Worm (Caenorhabditis elegans) whole organism, L4 larva: ENCODE data around the gene spig-4.

ENCODE experiments used
- F49E8.2 ChIP-seq: sonication (generic microtip); optimal IDR thresholded peaks from 2 replicates; lab custom pipeline; 2016; ENCODE audit warnings: missing compliant biosample characterization, mild to moderate bottlenecking, missing genetic modification characterization, borderline replicate concordance
- R02D3.7 ChIP-seq: fragments of 150-350 bp; sonication (generic microtip); optimal IDR thresholded peaks from 3 replicates; lab custom pipeline; 2014; ENCODE audit warnings: missing biosample characterization, missing genetic modification characterization
- T20F7.1 ChIP-seq: fragments of 200-800 bp; sonication (Bioruptor generic); optimal IDR thresholded peaks from 2 replicates; lab custom pipeline; 2018; ENCODE audit warnings: mild to moderate bottlenecking, missing genetic modification characterization, missing compliant biosample characterization
- T26A8.4 ChIP-seq: fragments of 200-800 bp; sonication (Bioruptor generic); IDR thresholded peaks from 2 replicates; pipeline ENCODE4 v1.3.6; 2022; ENCODE audit warnings: missing genetic modification characterization, missing compliant biosample characterization
- Y105C5A.15 ChIP-seq: fragments of 200-800 bp; sonication (Bioruptor generic); IDR thresholded peaks from 2 replicates; pipeline ENCODE4 v1.3.6; 2022; ENCODE audit warnings: missing genetic modification characterization, missing compliant biosample characterization
- Y75B8A.6 ChIP-seq: fragments of 200-800 bp; sonication (Bioruptor generic); IDR thresholded peaks from 2 replicates; pipeline ENCODE4 v1.3.6; 2022; ENCODE audit warnings: missing genetic modification reagents, missing genetic modification characterization, missing compliant biosample characterization
- ZK337.2 ChIP-seq: fragments of 200-800 bp; sonication (Bioruptor generic); IDR thresholded peaks from 2 replicates; pipeline ENCODE4 v1.3.6; 2022; ENCODE audit warnings: missing genetic modification reagents, missing genetic modification characterization, missing compliant biosample characterization
- ZK546.5 ChIP-seq, 2 experiments: sonication (generic microtip); optimal IDR thresholded peaks; 2 replicates each; lab custom pipeline; 2017; ENCODE audit warnings: missing biosample characterization in 2 of 2, missing genetic modification characterization in 2 of 2
- aha-1 ChIP-seq: fragments of 150-350 bp; peaks from one replicate; lab custom pipeline; 2014; ENCODE audit warnings: missing biosample characterization, missing genetic modification characterization
- ceh-62 ChIP-seq: sonication (generic microtip); optimal IDR thresholded peaks from 2 replicates; lab custom pipeline; 2017; ENCODE audit warnings: missing biosample characterization, missing genetic modification characterization
- ceh-82 ChIP-seq: sonication (generic microtip); optimal IDR thresholded peaks from 2 replicates; lab custom pipeline; 2017; ENCODE audit warnings: missing biosample characterization, missing genetic modification characterization
- ctbp-1 ChIP-seq: fragments of 200-800 bp; sonication (Bioruptor generic); IDR thresholded peaks from 2 replicates; pipeline ENCODE4 v1.3.6; 2022; ENCODE audit warnings: missing genetic modification reagents, missing genetic modification characterization, missing compliant biosample characterization
- daf-16 ChIP-seq, 3 experiments: sonication (generic microtip); optimal IDR thresholded peaks; 2 replicates each; lab custom pipeline; 2016 to 2017; ENCODE audit warnings: missing genetic modification characterization in 3 of 3, missing genetic modification reagents in 3 of 3, mild to moderate bottlenecking in 2 of 3, missing compliant biosample characterization in 2 of 3, missing biosample characterization in 1 of 3, moderate library complexity in 1 of 3
- daf-19 ChIP-seq: fragments of 200-800 bp; sonication (Bioruptor generic); conservative IDR thresholded peaks from 2 replicates; pipeline ENCODE4 v1.3.6; 2022; ENCODE audit warnings: missing genetic modification characterization, missing compliant biosample characterization
- dmd-9 ChIP-seq: fragments of 200-800 bp; sonication (Bioruptor generic); IDR thresholded peaks from 2 replicates; pipeline ENCODE4 v1.3.6; 2022; ENCODE audit warnings: missing genetic modification reagents, missing genetic modification characterization, missing compliant biosample characterization
- duxl-1 ChIP-seq: sonication (generic microtip); optimal IDR thresholded peaks from 2 replicates; lab custom pipeline; 2016; ENCODE audit warnings: mild to moderate bottlenecking, missing genetic modification characterization, moderate library complexity, missing compliant biosample characterization; ENCODE audit not compliant: poor library complexity
- fkh-10 ChIP-seq: fragments of 150-350 bp; optimal IDR thresholded peaks from 2 replicates; lab custom pipeline; 2014; ENCODE audit warnings: missing biosample characterization, missing genetic modification reagents, missing genetic modification characterization
- fos-1 ChIP-seq: fragments of 150-350 bp; optimal IDR thresholded peaks from 2 replicates; lab custom pipeline; 2014; ENCODE audit warnings: missing biosample characterization, missing genetic modification characterization
- hlh-30 ChIP-seq: sonication (generic microtip); optimal IDR thresholded peaks from 2 replicates; lab custom pipeline; 2017; ENCODE audit warnings: antibody characterized with exemption, mild to moderate bottlenecking, missing genetic modification characterization, missing compliant biosample characterization; ENCODE audit not compliant: insufficient read depth
- hmg-1.1 ChIP-seq: fragments of 200-800 bp; sonication (Bioruptor generic); IDR thresholded peaks from 2 replicates; pipeline ENCODE4 v1.3.6; 2022; ENCODE audit warnings: missing genetic modification reagents, missing genetic modification characterization, missing compliant biosample characterization
- lin-1 ChIP-seq: fragments of 200-800 bp; sonication (Bioruptor generic); IDR thresholded peaks from 2 replicates; pipeline ENCODE4 v1.3.6; 2022; ENCODE audit warnings: missing genetic modification reagents, missing genetic modification characterization, missing compliant biosample characterization
- lin-15B ChIP-seq: fragments of 150-350 bp; sonication (generic microtip); optimal IDR thresholded peaks from 3 replicates; lab custom pipeline; 2014; ENCODE audit warnings: missing biosample characterization, missing genetic modification characterization
- lin-38 ChIP-seq: fragments of 200-800 bp; sonication (Bioruptor generic); IDR thresholded peaks from 2 replicates; pipeline ENCODE4 v1.3.6; 2022; ENCODE audit warnings: missing genetic modification reagents, missing genetic modification characterization, missing compliant biosample characterization
- lsy-2 ChIP-seq, 2 experiments: fragments of 150-350 bp in 1 of 2; sonication (generic microtip) in 1 of 2; optimal IDR thresholded peaks; 2 replicates each; lab custom pipeline; 2014 to 2017; ENCODE audit warnings: missing biosample characterization in 2 of 2, missing genetic modification characterization in 2 of 2
- madf-5 ChIP-seq, 2 experiments: fragments of 200-800 bp; sonication (Bioruptor generic); IDR thresholded peaks; 2 replicates each; pipeline ENCODE4 v1.3.6; 2022; ENCODE audit warnings: missing compliant biosample characterization in 2 of 2, missing genetic modification characterization in 2 of 2
- mdl-1 ChIP-seq, 2 experiments: fragments of 150-350 bp in 1 of 2; sonication (generic microtip) in 1 of 2; optimal IDR thresholded peaks; 2 replicates each; lab custom pipeline; 2014 to 2017; ENCODE audit warnings: missing biosample characterization in 2 of 2, missing genetic modification characterization in 2 of 2
- mep-1 ChIP-seq: fragments of 150-350 bp; sonication (generic microtip); optimal IDR thresholded peaks from 3 replicates; lab custom pipeline; 2014; ENCODE audit warnings: missing biosample characterization, missing genetic modification characterization
- mes-2 ChIP-seq: sonication (generic microtip); optimal IDR thresholded peaks from 2 replicates; lab custom pipeline; 2016; ENCODE audit warnings: missing genotype, mild to moderate bottlenecking, missing genetic modification characterization, missing compliant biosample characterization; ENCODE audit not compliant: poor library complexity, severe bottlenecking
- mxl-2 ChIP-seq: fragments of 200-800 bp; sonication (Bioruptor generic); conservative IDR thresholded peaks from 2 replicates; pipeline ENCODE4 v1.3.6; 2022; ENCODE audit warnings: missing genetic modification reagents, missing genetic modification characterization, missing compliant biosample characterization
- nhr-10 ChIP-seq: fragments of 150-350 bp; optimal IDR thresholded peaks from 2 replicates; lab custom pipeline; 2014; ENCODE audit warnings: missing biosample characterization, missing genetic modification characterization
- nhr-111 ChIP-seq: fragments of 200-800 bp; sonication (Bioruptor generic); optimal IDR thresholded peaks from 2 replicates; lab custom pipeline; 2018; ENCODE audit warnings: mild to moderate bottlenecking, missing genetic modification characterization, missing compliant biosample characterization
- nhr-237 ChIP-seq: sonication (generic microtip); optimal IDR thresholded peaks from 2 replicates; lab custom pipeline; 2017; ENCODE audit warnings: missing biosample characterization, missing genetic modification characterization
- nhr-25 ChIP-seq: sonication (generic microtip); optimal IDR thresholded peaks from 2 replicates; lab custom pipeline; 2017; ENCODE audit warnings: missing genetic modification characterization, mild to moderate bottlenecking, missing compliant biosample characterization, antibody characterized with exemption, moderate library complexity, borderline replicate concordance; ENCODE audit not compliant: insufficient read depth
- nhr-28 ChIP-seq: fragments of 150-350 bp; optimal IDR thresholded peaks from 2 replicates; lab custom pipeline; 2014; ENCODE audit warnings: missing biosample characterization, missing genetic modification characterization
- nhr-41 ChIP-seq: fragments of 200-800 bp; sonication (Bioruptor generic); IDR thresholded peaks from 2 replicates; pipeline ENCODE4 v1.3.6; 2022; ENCODE audit warnings: missing genetic modification reagents, missing genetic modification characterization, missing compliant biosample characterization
- nhr-6 ChIP-seq: fragments of 150-350 bp; optimal IDR thresholded peaks from 2 replicates; lab custom pipeline; 2014; ENCODE audit warnings: missing biosample characterization, missing genetic modification characterization
- nhr-76 ChIP-seq: fragments of 150-350 bp; optimal IDR thresholded peaks from 2 replicates; lab custom pipeline; 2014; ENCODE audit warnings: missing biosample characterization, missing genetic modification characterization
- pha-4 ChIP-seq, 2 experiments: fragments of 150-350 bp in 1 of 2; fragments of 200-800 bp in 1 of 2; sonication (Bioruptor generic) in 1 of 2; IDR thresholded peaks in 1 of 2; optimal IDR thresholded peaks in 1 of 2; 2 replicates each; pipeline versions ENCODE4 v1.3.6 to Lab custom; 2014 to 2022; ENCODE audit warnings: missing genetic modification characterization in 2 of 2, missing genetic modification reagents in 2 of 2, missing biosample characterization in 1 of 2, missing compliant biosample characterization in 1 of 2
- rbr-2 ChIP-seq: sonication (generic microtip); optimal IDR thresholded peaks from 2 replicates; lab custom pipeline; 2016; ENCODE audit warnings: missing genotype, missing genetic modification characterization, missing compliant biosample characterization
- saeg-2 ChIP-seq: fragments of 200-800 bp; sonication (Bioruptor generic); IDR thresholded peaks from 2 replicates; pipeline ENCODE4 v1.3.6; 2022; ENCODE audit warnings: missing genetic modification reagents, missing genetic modification characterization, missing compliant biosample characterization
- skn-1 ChIP-seq: fragments of 150-350 bp; optimal IDR thresholded peaks from 2 replicates; lab custom pipeline; 2014; ENCODE audit warnings: missing biosample characterization, missing genetic modification characterization
- snpc-1.2 ChIP-seq: fragments of 200-800 bp; sonication (Bioruptor generic); IDR thresholded peaks from 2 replicates; pipeline ENCODE4 v1.3.6; 2022; ENCODE audit warnings: missing genetic modification reagents, missing genetic modification characterization, missing compliant biosample characterization
- snpc-4 ChIP-seq: fragments of 150-350 bp; optimal IDR thresholded peaks from 2 replicates; lab custom pipeline; 2014; ENCODE audit warnings: missing biosample characterization, missing genetic modification characterization
- tra-1 ChIP-seq: fragments of 200-800 bp; sonication (Bioruptor generic); IDR thresholded peaks from 2 replicates; pipeline ENCODE4 v1.3.6; 2022; ENCODE audit warnings: missing genetic modification reagents, missing genetic modification characterization, missing compliant biosample characterization
- unc-39 ChIP-seq: sonication (generic microtip); optimal IDR thresholded peaks from 2 replicates; lab custom pipeline; 2017; ENCODE audit warnings: missing biosample characterization, missing genetic modification characterization
- zip-11 ChIP-seq: fragments of 200-800 bp; sonication (Bioruptor generic); IDR thresholded peaks from 2 replicates; pipeline ENCODE4 v1.3.6; 2022; ENCODE audit warnings: missing genetic modification characterization, missing compliant biosample characterization
- zip-2 ChIP-seq: fragments of 150-350 bp; optimal IDR thresholded peaks from 2 replicates; lab custom pipeline; 2014; ENCODE audit warnings: missing biosample characterization, missing genetic modification characterization
- ztf-11 ChIP-seq: fragments of 150-350 bp; optimal IDR thresholded peaks from 2 replicates; lab custom pipeline; 2014; ENCODE audit warnings: missing biosample characterization, missing genetic modification characterization
- ztf-7 ChIP-seq: fragments of 150-350 bp; optimal IDR thresholded peaks from 2 replicates; lab custom pipeline; 2014; ENCODE audit warnings: missing biosample characterization, missing genetic modification characterization

The spig-4 gene

DNA sequence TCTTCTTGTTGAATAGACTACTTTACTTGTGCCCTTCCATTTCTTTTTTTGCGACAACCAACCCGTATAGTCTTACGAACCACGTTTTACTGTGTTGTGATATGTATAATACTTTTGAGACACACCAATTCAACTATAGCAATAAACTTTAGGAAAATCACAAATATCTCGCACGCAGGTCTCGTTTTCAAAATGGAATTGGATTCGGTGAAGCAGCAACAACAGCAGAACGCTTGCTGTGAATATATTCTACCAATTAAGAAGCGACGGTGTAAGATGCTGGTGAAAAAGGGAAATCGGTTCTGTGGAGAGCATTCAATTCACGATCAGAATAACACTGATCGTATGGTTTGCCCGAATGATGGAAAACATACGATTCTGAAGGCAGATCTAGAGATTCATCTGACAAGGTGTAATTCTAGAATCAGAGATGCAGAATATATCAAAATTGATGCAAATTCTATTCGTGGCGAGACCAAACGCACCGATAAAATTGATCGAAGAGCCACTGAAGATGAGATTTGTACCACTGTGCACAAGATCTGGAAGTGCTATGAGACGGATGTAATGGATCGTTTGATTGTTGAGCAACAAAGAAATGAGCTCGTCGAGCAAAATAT is 47.7 kb upstream of the spig-4 start, which contains the start of gene Y49A3A.3 (continued):
- TF ChIP-seq nhr-41 (GFP tag; lab: Robert Waterston, UW) (no peak), nhr-28 (tag; lab: Kevin White, UChicago) (no peak), T20F7.1 (GFP tag; lab: Kevin White, UChicago) (peak; percentile 60), Y75B8A.6 (GFP tag; lab: Robert Waterston, UW) (no peak), ceh-82 (tag; lab: Kevin White, UChicago) (no peak), unc-39 (tag; lab: Kevin White, UChicago) (no peak), snpc-4 (tag; lab: Kevin White, UChicago) (no peak), fos-1 (no peak), zip-2 (tag; lab: Kevin White, UChicago) (no peak), mdl-1 (tag; optimal IDR thresholded peaks at IDR 0.05; lab: Kevin White, UChicago) (no peak), nhr-111 (GFP tag; lab: Kevin White, UChicago) (peak; percentile 28), lin-38 (GFP tag; lab: Robert Waterston, UW) (peak; percentile 66), nhr-76 (no peak), ceh-62 (tag; lab: Kevin White, UChicago) (no peak), hmg-1.1 (GFP tag; lab: Robert Waterston, UW) (peak; percentile 37; the same call in 1 of the 2 replicates), nhr-6 (peak; percentile 56), tra-1 (no peak), lin-1 (GFP tag; lab: Robert Waterston, UW) (peak; percentile 42; the same call in 1 of the 2 replicates), lsy-2 (tag; optimal IDR thresholded peaks at IDR 0.05; lab: Kevin White, UChicago) (peak in 1 of 2 experiments; percentile 65), dmd-9 (GFP tag; lab: Robert Waterston, UW) (no peak), rbr-2 (tag; lab: Kevin White, UChicago) (no peak), ZK546.5 (tag; optimal IDR thresholded peaks at IDR 0.05; lab: Kevin White, UChicago) (peak in 1 of 2 experiments; percentile 2), Y105C5A.15 (GFP tag; lab: Robert Waterston, UW) (peak; percentile 49; the same call in 1 of the 2 replicates), ztf-11 (tag; lab: Kevin White, UChicago) (no peak), fkh-10 (GFP tag; lab: Kevin White, UChicago) (no peak), saeg-2 (GFP tag; lab: Robert Waterston, UW) (0 out of 2 replicates have a peak, but pooled peaks have one; percentile 48), mes-2 (tag; lab: Kevin White, UChicago) (peak; percentile 31), mep-1 (tag; lab: Kevin White, UChicago) (peak; percentile 70), nhr-25 (tag; lab: Kevin White, UChicago) (peak; percentile 59), daf-19 (GFP tag; lab: Robert Waterston, UW) (no peak), hlh-30 (tag; lab: Kevin White, UChicago) (no peak), snpc-1.2 (GFP tag; lab: Robert Waterston, UW) (peak; percentile 68; the same call in 1 of the 2 replicates), ctbp-1 (peak; percentile 40; the same call in 1 of the 2 replicates), skn-1 (tag; lab: Kevin White, UChicago) (no peak), duxl-1 (tag; lab: Kevin White, UChicago) (peak; percentile 37), F49E8.2 (tag; lab: Kevin White, UChicago) (no peak), daf-16 (GFP tag; optimal IDR thresholded peaks at IDR 0.05; lab: Kevin White, UChicago) (peak in 1 of 2 experiments; percentile 28), daf-16 (tag; optimal IDR thresholded peaks at IDR 0.05; lab: Kevin White, UChicago) (peak; percentile 61), R02D3.7 (tag; lab: Kevin White, UChicago) (no peak), nhr-237 (tag; lab: Kevin White, UChicago) (peak; percentile 58), ZK337.2 (no peak), pha-4 (GFP tag; IDR thresholded peaks at IDR 0.05; lab: Robert Waterston, UW) (peak; percentile 67), pha-4 (tag; optimal IDR thresholded peaks at IDR 0.05; lab: Kevin White, UChicago) (no peak), ztf-7 (no peak), mxl-2 (GFP tag; lab: Robert Waterston, UW) (0 out of 2 replicates have a peak, but pooled peaks have one; percentile 7), aha-1 (tag; lab: Kevin White, UChicago) (peak; percentile 94), lin-15B (no peak), T26A8.4 (GFP tag; lab: Robert Waterston, UW) (peak; percentile 86), nhr-10 (no peak), zip-11 (GFP tag; lab: Robert Waterston, UW) (0 out of 2 replicates have a peak, but pooled peaks have one; percentile 22), madf-5 (GFP tag; IDR thresholded peaks at IDR 0.05; lab: Robert Waterston, UW) (0 out of 4 replicates have a peak, but pooled peaks have one; percentile 3 to 18)
